Fruit fly (Drosophila melanogaster) whole organism, embryonic: ENCODE data around the gene Gr36a.
A peak's percentile ranks its signal among the peaks of the same experiment; 100 is the strongest.

Source experiments
- Blimp-1 ChIP-seq: fragments of 200-800 bp; sonication (Bioruptor generic); optimal IDR thresholded peaks from 3 replicates; lab custom pipeline; 2018; ENCODE audit warnings: missing biosample characterization, missing genetic modification characterization, mild to moderate bottlenecking, moderate library complexity, missing genetic modification reagents
- CG1647 ChIP-seq: fragments of 200-800 bp; sonication (Bioruptor generic); optimal IDR thresholded peaks from 3 replicates; lab custom pipeline; 2016; ENCODE audit warnings: missing biosample characterization, missing genetic modification characterization
- HmgZ ChIP-seq: fragments of 200-800 bp; sonication (Bioruptor generic); optimal IDR thresholded peaks from 2 replicates; lab custom pipeline; 2018; ENCODE audit warnings: missing biosample characterization, mild to moderate bottlenecking, missing genetic modification characterization
- Jarid2 ChIP-seq: fragments of 200-800 bp; sonication (Bioruptor generic); optimal IDR thresholded peaks from 3 replicates; lab custom pipeline; 2017; ENCODE audit warnings: mild to moderate bottlenecking, missing biosample characterization, missing genetic modification reagents, missing genetic modification characterization
- Sry-β ChIP-seq: fragments of 200-800 bp; sonication (Bioruptor generic); optimal IDR thresholded peaks from 2 replicates; lab custom pipeline; 2018; ENCODE audit warnings: missing biosample characterization, mild to moderate bottlenecking, missing genetic modification characterization, moderate library complexity
- ab ChIP-seq: fragments of 200-800 bp; sonication (Bioruptor generic); optimal IDR thresholded peaks from 2 replicates; lab custom pipeline; 2016; ENCODE audit warnings: missing biosample characterization, missing genetic modification characterization
- bigmax ChIP-seq: fragments of 200-800 bp; sonication (Bioruptor generic); optimal IDR thresholded peaks from 2 replicates; lab custom pipeline; 2018; ENCODE audit warnings: missing biosample characterization, mild to moderate bottlenecking, missing genetic modification characterization
- lab ChIP-seq: fragments of 200-800 bp; sonication (Bioruptor generic); optimal IDR thresholded peaks from 3 replicates; lab custom pipeline; 2017; ENCODE audit warnings: missing biosample characterization, missing genetic modification characterization, mild to moderate bottlenecking, moderate library complexity, missing genetic modification reagents
- prd ChIP-seq, 3 experiments: fragments of >200 bp in 2 of 3; fragments of 200-800 bp in 1 of 3; sonication (Bioruptor generic) in 1 of 3; optimal IDR thresholded peaks in 2 of 3; IDR thresholded peaks in 1 of 3; 2 replicates in 2 of 3; 3 replicates in 1 of 3; pipeline versions ENCODE4 v1.3.6 to Lab custom; 2017 to 2022; ENCODE audit warnings: missing biosample characterization in 1 of 3, missing genetic modification characterization in 1 of 3
- sr ChIP-seq: fragments of 200-800 bp; sonication (Bioruptor generic); IDR thresholded peaks from 3 replicates; pipeline ENCODE4 v1.3.6; 2022; ENCODE audit warnings: missing biosample characterization, missing genetic modification characterization
- tup ChIP-seq: fragments of 200-800 bp; sonication (Bioruptor generic); optimal IDR thresholded peaks from 2 replicates; lab custom pipeline; 2016; ENCODE audit warnings: missing biosample characterization, mild to moderate bottlenecking, missing genetic modification characterization, moderate library complexity

DNA sequence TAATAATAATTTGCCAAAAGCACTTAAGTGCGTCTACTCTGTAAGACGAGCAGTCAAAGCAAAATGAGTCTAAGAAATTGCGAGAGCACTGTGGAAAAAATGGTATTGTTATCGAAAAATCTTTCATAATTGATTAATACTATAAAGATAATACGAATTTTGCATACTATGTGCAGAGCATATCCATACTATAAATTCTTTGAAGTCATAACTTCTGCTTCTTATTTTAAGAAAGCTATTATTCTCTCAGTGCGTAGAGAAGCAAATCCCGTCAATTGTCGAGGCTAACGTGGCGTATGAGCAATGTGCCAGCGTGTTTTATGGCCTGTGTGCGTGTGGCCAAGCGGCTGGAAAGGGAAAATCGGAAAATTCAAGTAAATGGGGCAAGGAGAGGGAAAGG is 16.8 kb upstream of the Gr36a start:
- TF ChIP-seq prd (optimal IDR thresholded peaks at IDR 0.05; lab: Kevin White, UChicago) (no peak), prd (GFP tag; IDR thresholded peaks at IDR 0.05; lab: Robert Waterston, UW) (no peak), lab (GFP tag; lab: Kevin White, UChicago) (peak; percentile 68), Sry-β (GFP tag; lab: Kevin White, UChicago) (no peak), HmgZ (tag; lab: Kevin White, UChicago) (no peak), CG1647 (GFP tag; lab: Kevin White, UChicago) (no peak), ab (GFP tag; lab: Kevin White, UChicago) (no peak), tup (GFP tag; lab: Kevin White, UChicago) (no peak), bigmax (no peak), Jarid2 (GFP tag; lab: Kevin White, UChicago) (no peak), sr (no peak), Blimp-1 (GFP tag; lab: Kevin White, UChicago) (no peak)
